Worm (Caenorhabditis elegans): Measurements from ENCODE around the gene hum-4.

Gene hum-4

DNA sequence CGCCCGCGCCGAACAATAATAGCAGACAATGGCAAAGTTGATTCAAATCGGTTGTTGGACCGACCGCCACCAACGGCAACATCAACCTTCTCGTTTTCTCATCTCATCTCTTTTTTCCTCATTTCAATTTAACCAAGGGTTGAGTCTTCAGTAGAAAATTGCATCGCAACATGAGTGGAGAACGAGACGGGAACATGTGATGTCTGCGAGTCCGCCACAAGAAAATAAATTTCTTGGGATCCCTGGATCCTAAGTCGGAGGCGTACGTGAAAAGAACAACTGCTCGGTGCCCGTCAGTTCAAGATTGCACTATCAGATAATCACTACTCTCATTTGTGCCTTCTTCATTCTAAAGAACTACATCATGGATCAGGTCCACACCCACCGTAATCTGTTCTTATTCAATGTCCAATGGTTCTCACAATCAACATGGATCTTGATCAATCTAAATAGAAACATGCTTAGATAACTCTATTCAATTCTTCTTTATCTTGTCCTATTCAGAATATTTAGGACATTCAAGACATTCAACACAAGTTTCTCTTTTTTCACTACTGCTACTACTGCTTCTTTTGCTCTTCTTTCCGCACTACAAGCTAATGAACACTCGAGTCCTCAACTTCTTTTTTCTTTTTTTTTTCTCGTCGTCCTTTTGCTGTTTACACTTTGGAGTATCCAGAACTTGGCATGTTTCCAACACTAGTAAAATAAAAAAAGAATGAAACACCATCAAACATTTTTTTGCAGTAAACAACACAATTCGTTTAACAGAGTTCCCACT is 41.4 kb upstream of the hum-4 start:
- no peak for TF ChIP-seq T22C8.4 (GFP tag; IDR thresholded peaks at IDR 0.05)

DNA sequence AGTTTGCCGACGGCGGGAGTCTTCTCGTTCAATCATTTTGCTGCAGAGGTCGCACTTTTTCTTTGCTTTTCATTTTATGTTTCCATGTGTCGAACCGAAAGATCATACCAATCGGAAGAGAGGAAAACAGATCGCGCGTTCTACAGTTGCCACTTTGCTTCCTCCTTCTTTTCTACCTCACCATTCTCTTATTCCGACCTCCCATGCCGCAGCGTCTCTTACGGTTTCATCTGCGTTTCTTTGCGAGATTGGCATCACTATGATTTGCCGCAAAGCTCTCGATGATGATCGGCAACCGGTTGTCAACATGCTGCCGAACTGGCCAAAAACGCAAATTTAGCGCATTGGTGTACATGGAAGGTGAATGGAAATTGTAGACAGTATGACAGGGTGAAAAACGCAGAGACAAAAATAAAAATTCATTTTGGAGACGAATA is 40.8 kb upstream of the hum-4 start:
- no peak for TF ChIP-seq tab-1 (GFP tag; IDR thresholded peaks at IDR 0.05)
- no peak for TF ChIP-seq ref-1 (GFP tag; conservative IDR thresholded peaks at IDR 0.05)
- TF ChIP-seq med-1 (GFP tag; optimal IDR thresholded peaks at IDR 0.05; ENCODE audit: insufficient read depth), result no peak
- TF ChIP-seq cog-1 (tag; optimal IDR thresholded peaks at IDR 0.05), result no peak
- TF ChIP-seq klf-2 (GFP tag; conservative IDR thresholded peaks at IDR 0.05), result no peak
- no peak for TF ChIP-seq T22C8.4 (GFP tag; IDR thresholded peaks at IDR 0.05)
- no peak for TF ChIP-seq flt-1 (GFP tag; IDR thresholded peaks at IDR 0.05)
- TF ChIP-seq ztf-29 (GFP tag; IDR thresholded peaks at IDR 0.05), result no peak
- TF ChIP-seq ztf-23 (GFP tag; IDR thresholded peaks at IDR 0.05), result no peak

DNA sequence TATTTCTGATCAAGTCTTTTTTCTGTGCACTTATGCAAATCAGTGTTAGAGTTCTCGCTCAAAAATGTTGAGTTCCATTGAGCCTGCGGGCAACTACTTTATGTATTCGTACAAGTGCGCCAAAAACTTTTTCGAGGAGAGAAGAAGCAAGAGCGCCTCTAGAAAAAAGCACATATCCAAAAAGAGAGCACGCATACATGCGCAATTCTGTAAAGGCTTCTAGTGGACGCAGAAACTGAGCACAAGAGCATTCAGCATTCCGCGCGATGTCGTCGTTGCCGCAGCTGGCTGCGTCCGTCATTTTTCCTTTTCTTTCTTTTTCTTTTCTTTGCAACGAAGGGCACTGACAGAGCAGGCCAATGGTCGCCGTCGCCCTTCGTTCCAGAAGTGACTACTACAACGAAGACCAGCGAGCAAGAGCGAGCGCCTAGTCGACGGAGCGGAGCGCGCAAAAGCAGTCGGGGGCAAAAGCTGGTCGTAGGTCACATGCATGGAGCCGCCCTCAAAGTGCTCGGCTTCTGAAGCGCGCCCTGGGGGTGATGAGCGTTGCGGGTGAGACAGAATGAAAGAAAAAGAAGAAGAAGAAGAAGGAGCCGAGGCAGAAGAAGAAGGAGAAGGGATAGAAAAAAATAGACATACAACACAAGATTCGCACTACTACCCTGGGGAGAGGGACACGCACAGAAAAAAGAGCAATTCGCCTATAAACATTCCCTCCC is 39.7 kb upstream of the hum-4 start:
- 0 out of 2 replicates have a peak, but pooled peaks have one; percentile 8 for TF ChIP-seq ztf-23 (GFP tag; IDR thresholded peaks at IDR 0.05)
- TF ChIP-seq tab-1 (GFP tag; IDR thresholded peaks at IDR 0.05), result no peak

DNA sequence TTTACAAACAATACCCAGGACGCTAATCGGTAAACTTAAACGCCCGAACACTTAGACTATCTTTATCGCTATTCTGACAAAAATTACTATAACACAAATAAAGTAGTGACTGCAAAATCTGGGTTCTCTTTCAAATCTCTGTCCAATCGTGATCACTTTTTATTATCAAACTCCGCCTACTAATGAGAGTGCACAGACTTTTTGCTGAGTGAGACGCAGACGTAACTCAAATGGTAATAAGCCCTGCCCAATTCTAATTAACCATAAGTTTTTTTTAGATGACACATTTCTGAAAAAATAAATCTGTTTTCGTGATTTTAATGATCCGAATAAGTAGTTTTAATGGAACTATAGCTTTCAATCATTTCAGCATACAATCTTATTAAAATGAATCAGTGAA is 39.0 kb upstream of the hum-4 start:
- no peak for TF ChIP-seq flt-1 (GFP tag; IDR thresholded peaks at IDR 0.05)
- TF ChIP-seq cog-1 (tag; optimal IDR thresholded peaks at IDR 0.05), result no peak
- TF ChIP-seq ref-1 (GFP tag; conservative IDR thresholded peaks at IDR 0.05), result no peak
- TF ChIP-seq tab-1 (GFP tag; IDR thresholded peaks at IDR 0.05), result no peak
- no peak for TF ChIP-seq klf-2 (GFP tag; conservative IDR thresholded peaks at IDR 0.05)
- TF ChIP-seq ztf-23 (GFP tag; IDR thresholded peaks at IDR 0.05), result no peak
- TF ChIP-seq med-1 (GFP tag; optimal IDR thresholded peaks at IDR 0.05; ENCODE audit: insufficient read depth), result no peak
- no peak for TF ChIP-seq ztf-29 (GFP tag; IDR thresholded peaks at IDR 0.05)
- no peak for TF ChIP-seq T22C8.4 (GFP tag; IDR thresholded peaks at IDR 0.05)

DNA sequence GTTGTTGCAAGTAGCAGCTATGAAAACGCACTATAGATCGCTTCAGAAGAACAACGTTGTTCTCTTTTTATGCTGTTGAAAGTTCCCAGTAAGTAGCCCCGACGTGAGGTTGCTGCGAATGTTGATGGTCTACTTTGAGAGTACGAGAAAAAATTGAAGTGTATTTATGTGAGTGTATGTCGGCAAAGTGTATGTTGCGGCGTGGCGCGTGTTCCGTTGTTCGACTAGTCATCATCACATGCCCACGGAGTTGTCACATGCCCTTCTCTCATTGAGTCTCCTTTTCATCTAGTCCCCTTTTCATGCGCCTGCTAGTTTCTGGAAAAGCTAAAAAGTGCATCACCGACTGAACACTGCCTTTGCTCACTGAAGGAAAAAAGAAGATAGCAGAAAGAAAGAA is 38.5 kb upstream of the hum-4 start:
- no peak for TF ChIP-seq T22C8.4 (GFP tag; IDR thresholded peaks at IDR 0.05)
- TF ChIP-seq ztf-29 (GFP tag; IDR thresholded peaks at IDR 0.05), result no peak
- no peak for TF ChIP-seq flt-1 (GFP tag; IDR thresholded peaks at IDR 0.05)
- no peak for TF ChIP-seq klf-2 (GFP tag; conservative IDR thresholded peaks at IDR 0.05)
- no peak for TF ChIP-seq cog-1 (tag; optimal IDR thresholded peaks at IDR 0.05)
- no peak for TF ChIP-seq med-1 (GFP tag; optimal IDR thresholded peaks at IDR 0.05; ENCODE audit: insufficient read depth)
- no peak for TF ChIP-seq ztf-23 (GFP tag; IDR thresholded peaks at IDR 0.05)
- no peak for TF ChIP-seq tab-1 (GFP tag; IDR thresholded peaks at IDR 0.05)

DNA sequence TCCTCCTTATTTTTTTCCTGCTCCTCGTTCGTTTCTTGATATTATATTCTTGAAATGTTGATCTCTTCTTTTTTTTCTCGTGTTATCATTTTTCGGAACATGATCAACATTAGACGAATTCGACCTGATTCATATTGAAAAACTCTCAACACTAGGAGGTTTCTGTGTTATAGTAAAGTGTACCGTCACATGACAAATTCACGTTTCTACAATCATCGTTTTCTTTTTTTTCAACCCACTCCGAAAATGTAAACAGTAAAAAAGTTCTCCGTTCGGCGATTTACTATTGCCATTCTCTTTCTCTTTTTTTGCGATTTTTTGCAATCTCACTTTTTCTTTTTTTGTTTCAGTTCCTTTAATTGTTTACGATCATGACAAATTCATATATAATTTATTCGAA is 38.0 kb upstream of the hum-4 start:
- TF ChIP-seq tab-1 (GFP tag; IDR thresholded peaks at IDR 0.05), result no peak
- no peak for TF ChIP-seq flt-1 (GFP tag; IDR thresholded peaks at IDR 0.05)
- no peak for TF ChIP-seq klf-2 (GFP tag; conservative IDR thresholded peaks at IDR 0.05)
- TF ChIP-seq med-1 (GFP tag; optimal IDR thresholded peaks at IDR 0.05; ENCODE audit: insufficient read depth), result no peak
- no peak for TF ChIP-seq cog-1 (tag; optimal IDR thresholded peaks at IDR 0.05)
- no peak for TF ChIP-seq ztf-23 (GFP tag; IDR thresholded peaks at IDR 0.05)
- TF ChIP-seq ref-1 (GFP tag; conservative IDR thresholded peaks at IDR 0.05), result no peak
- no peak for TF ChIP-seq T22C8.4 (GFP tag; IDR thresholded peaks at IDR 0.05)
- no peak for TF ChIP-seq ztf-29 (GFP tag; IDR thresholded peaks at IDR 0.05)

DNA sequence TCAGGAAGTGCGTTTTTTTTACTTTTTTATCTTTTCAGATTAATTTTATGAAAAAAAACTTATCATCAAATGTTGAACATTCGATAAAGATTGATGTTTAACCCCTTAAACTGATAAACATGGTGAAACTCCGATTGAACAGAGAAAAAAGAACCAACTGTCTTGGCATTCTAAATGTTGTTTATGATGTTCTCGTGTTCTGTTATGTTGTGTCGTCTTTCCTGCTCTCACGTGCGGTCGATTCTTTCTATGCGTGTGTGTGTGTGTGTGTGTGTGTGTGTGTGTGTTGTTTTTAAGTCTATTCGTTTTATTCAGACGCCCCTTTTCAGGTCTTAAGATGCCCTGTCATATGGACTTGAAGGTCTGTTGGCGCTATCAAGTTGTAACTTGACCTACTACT is 36.2 kb upstream of the hum-4 start:
- no peak for TF ChIP-seq med-1 (GFP tag; optimal IDR thresholded peaks at IDR 0.05; ENCODE audit: insufficient read depth)
- TF ChIP-seq cog-1 (tag; optimal IDR thresholded peaks at IDR 0.05), result no peak
- no peak for TF ChIP-seq ref-1 (GFP tag; conservative IDR thresholded peaks at IDR 0.05)
- no peak for TF ChIP-seq ztf-29 (GFP tag; IDR thresholded peaks at IDR 0.05)
- TF ChIP-seq flt-1 (GFP tag; IDR thresholded peaks at IDR 0.05), result no peak
- no peak for TF ChIP-seq klf-2 (GFP tag; conservative IDR thresholded peaks at IDR 0.05)
- TF ChIP-seq tab-1 (GFP tag; IDR thresholded peaks at IDR 0.05), result no peak
- TF ChIP-seq ztf-23 (GFP tag; IDR thresholded peaks at IDR 0.05), result no peak

DNA sequence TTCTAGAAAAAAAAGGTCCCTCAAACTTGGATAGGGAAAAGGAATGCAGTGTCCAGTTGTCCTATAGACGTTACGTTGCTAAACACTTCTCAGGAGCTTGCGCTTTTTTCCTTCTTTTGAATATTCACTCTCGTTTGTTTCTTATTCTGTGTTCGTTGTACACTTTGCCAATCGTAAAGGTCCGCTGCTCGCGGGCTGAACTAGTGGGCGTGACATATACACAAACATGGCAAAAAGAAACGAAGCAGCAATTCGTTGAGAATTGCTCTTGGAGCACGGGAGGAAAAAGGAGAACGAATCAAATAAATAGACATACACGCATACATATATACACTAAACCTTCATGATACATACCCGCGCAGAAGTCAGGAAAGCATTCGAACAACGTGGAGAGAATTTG is 35.4 kb upstream of the hum-4 start:
- TF ChIP-seq T22C8.4 (GFP tag; IDR thresholded peaks at IDR 0.05) (no peak), flt-1 (GFP tag; IDR thresholded peaks at IDR 0.05) (no peak), tab-1 (GFP tag; IDR thresholded peaks at IDR 0.05) (no peak), cog-1 (tag; optimal IDR thresholded peaks at IDR 0.05) (no peak), ztf-29 (GFP tag; IDR thresholded peaks at IDR 0.05) (no peak), klf-2 (GFP tag; conservative IDR thresholded peaks at IDR 0.05) (no peak), ref-1 (GFP tag; conservative IDR thresholded peaks at IDR 0.05) (no peak), med-1 (GFP tag; optimal IDR thresholded peaks at IDR 0.05; ENCODE audit: insufficient read depth) (no peak), ztf-23 (GFP tag; IDR thresholded peaks at IDR 0.05) (no peak)

DNA sequence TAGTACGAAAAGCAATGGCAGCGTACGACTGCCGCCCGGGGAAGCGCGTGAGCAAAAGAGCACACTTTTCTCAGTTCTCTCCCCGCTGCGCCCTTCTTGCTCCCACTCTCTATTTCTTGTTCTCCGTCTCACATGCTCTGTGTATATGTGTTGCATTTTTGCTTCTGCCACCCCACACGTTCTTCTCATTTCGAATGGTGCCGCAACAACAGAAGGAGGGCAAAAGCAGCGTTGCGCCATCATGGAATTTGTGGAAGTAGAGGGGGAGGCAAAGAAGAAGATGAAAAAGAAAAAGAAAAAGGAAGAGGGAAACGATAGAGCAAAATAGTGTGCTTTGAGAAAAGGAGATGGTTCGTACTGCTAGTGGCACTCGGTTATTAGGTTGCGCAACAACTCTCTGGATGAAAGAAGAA is 33.9 kb upstream of the hum-4 start:
- TF ChIP-seq cog-1 (tag; optimal IDR thresholded peaks at IDR 0.05) (peak; percentile 53), med-1 (GFP tag; optimal IDR thresholded peaks at IDR 0.05; ENCODE audit: insufficient read depth) (no peak)
